Worm (Caenorhabditis elegans) whole organism, early embryonic: ENCODE results near the gene Y38E10A.3.

Experiments
- ama-1 ChIP-seq: fragments of 150-350 bp; optimal IDR thresholded peaks from 2 replicates; lab custom pipeline; 2014
- flt-1 ChIP-seq: fragments of 200-800 bp; sonication (Bioruptor generic); IDR thresholded peaks from 2 replicates; pipeline ENCODE4 v1.3.6; 2022; ENCODE audit warnings: missing genetic modification characterization, missing compliant biosample characterization
- tbx-37 ChIP-seq: fragments of 200-800 bp; sonication (Bioruptor generic); conservative IDR thresholded peaks from 2 replicates; pipeline ENCODE4 v1.3.6; 2022; ENCODE audit warnings: missing genetic modification reagents, missing genetic modification characterization, missing compliant biosample characterization

DNA sequence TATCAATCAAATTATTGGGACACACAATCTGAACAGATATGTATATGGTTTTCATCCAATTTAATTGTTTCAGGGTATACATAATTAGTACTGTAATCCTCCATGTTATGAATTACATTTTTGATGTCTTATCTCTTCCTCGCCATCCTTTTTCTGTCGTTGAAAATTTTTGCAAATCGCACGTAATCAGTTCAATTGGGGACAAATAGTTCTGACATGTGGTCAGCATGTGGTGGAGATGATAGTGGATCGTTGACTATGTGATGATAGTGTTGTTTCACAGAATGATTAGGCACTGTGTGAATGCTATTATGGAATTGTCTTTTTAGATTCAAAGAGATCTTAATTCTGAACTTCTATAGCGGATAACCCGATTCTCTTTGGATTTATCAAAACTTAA, 40.8 kb upstream of the Y38E10A.3 start:
- no peak for TF ChIP-seq tbx-37
- no peak for TF ChIP-seq ama-1 (lab: Kevin White, UChicago)
- TF ChIP-seq flt-1 (GFP tag; lab: Robert Waterston, UW) = no peak
